Worm (Caenorhabditis elegans): ENCODE measurements around the gene Y17G9B.11.

Y17G9B.11 gene

ce11 chrIV:4725478-4725920, 30.9 kb upstream of the Y17G9B.11 start (continued):
- TF ChIP-seq tlf-1 (GFP tag; optimal IDR thresholded peaks at IDR 0.05) (peak; percentile 95), ceh-91 (GFP tag; IDR thresholded peaks at IDR 0.05) (peak; percentile 98), ztf-26 (tag; optimal IDR thresholded peaks at IDR 0.05) (peak; percentile 94), chd-7 (tag; optimal IDR thresholded peaks at IDR 0.05) (peak; percentile 67), madf-10 (tag; optimal IDR thresholded peaks at IDR 0.05) (peak; percentile 80), ztf-25 (GFP tag; IDR thresholded peaks at IDR 0.05) (peak; percentile 98), pbrm-1 (GFP tag; IDR thresholded peaks at IDR 0.05) (peak; percentile 99), B0019.2 (GFP tag; conservative IDR thresholded peaks at IDR 0.05) (peak; percentile 95), attf-3 (GFP tag; conservative IDR thresholded peaks at IDR 0.05) (peak; percentile 91), F39B2.1 (GFP tag; IDR thresholded peaks at IDR 0.05) (peak; percentile 96), D2030.7 (GFP tag; IDR thresholded peaks at IDR 0.05) (peak; percentile 91), hsf-1 (GFP tag; IDR thresholded peaks at IDR 0.05) (peak; percentile 95), lag-1 (GFP tag; IDR thresholded peaks at IDR 0.05) (peak; percentile 100), lin-35 (GFP tag; optimal IDR thresholded peaks at IDR 0.05) (peak in 1 of 3 experiments; percentile 77), bed-2 (GFP tag; IDR thresholded peaks at IDR 0.05) (peak; percentile 100), ztf-6 (GFP tag; IDR thresholded peaks at IDR 0.05) (peak; percentile 99), Y79H2A.3 (GFP tag; conservative IDR thresholded peaks at IDR 0.05) (peak; percentile 95)

ce11 chrIV:4727935-4728334, 28.5 kb upstream of the Y17G9B.11 start:
- TF ChIP-seq ceh-58 (GFP tag; IDR thresholded peaks at IDR 0.05) (0 out of 2 replicates have a peak, but pooled peaks have one; percentile 57), ceh-27 (GFP tag; optimal IDR thresholded peaks at IDR 0.05) (peak; percentile 89), K11D2.4 (GFP tag; IDR thresholded peaks at IDR 0.05) (peak; percentile 100), ZK185.1 (tag; optimal IDR thresholded peaks at IDR 0.05; ENCODE audit: poor library complexity, severe bottlenecking) (peak; percentile 73), attf-5 (GFP tag; optimal IDR thresholded peaks at IDR 0.05) (peak; percentile 99), F39B2.1 (GFP tag; IDR thresholded peaks at IDR 0.05) (peak; percentile 83; the same call in 1 of the 2 replicates), C17E4.6 (GFP tag; IDR thresholded peaks at IDR 0.05) (peak; percentile 99), madf-6 (GFP tag; IDR thresholded peaks at IDR 0.05) (peak; percentile 89; the same call in 1 of the 2 replicates), F57A8.1 (GFP tag; optimal IDR thresholded peaks at IDR 0.05) (peak; percentile 54), dpl-1 (GFP tag; optimal IDR thresholded peaks at IDR 0.05) (peak; percentile 42), ceh-91 (GFP tag; IDR thresholded peaks at IDR 0.05) (peak; percentile 100), ztf-18 (tag; optimal IDR thresholded peaks at IDR 0.05) (peak; percentile 88), Y95B8A.8 (GFP tag; IDR thresholded peaks at IDR 0.05) (peak; percentile 99), unc-130 (GFP tag; optimal IDR thresholded peaks at IDR 0.05) (peak; percentile 90), atf-7 (tag; optimal IDR thresholded peaks at IDR 0.05) (peak; percentile 88), madf-8 (GFP tag; conservative IDR thresholded peaks at IDR 0.05) (peak; percentile 87), ekl-4 (GFP tag; IDR thresholded peaks at IDR 0.05) (peak; percentile 98), gei-17 (GFP tag; optimal IDR thresholded peaks at IDR 0.05) (peak; percentile 72), aptf-3 (GFP tag; IDR thresholded peaks at IDR 0.05) (peak; percentile 91), him-1 (tag; optimal IDR thresholded peaks at IDR 0.05) (peak; percentile 48), B0019.2 (GFP tag; conservative IDR thresholded peaks at IDR 0.05) (peak; percentile 99), ccch-3 (GFP tag; optimal IDR thresholded peaks at IDR 0.05) (peak; percentile 52), Y53G8AR.9 (GFP tag; conservative IDR thresholded peaks at IDR 0.05) (peak; percentile 99), bed-1 (GFP tag; IDR thresholded peaks at IDR 0.05) (peak; percentile 100), repo-1 (tag; optimal IDR thresholded peaks at IDR 0.05) (peak; percentile 77), attf-3 (GFP tag; conservative IDR thresholded peaks at IDR 0.05) (peak; percentile 92), mcd-1 (GFP tag; IDR thresholded peaks at IDR 0.05) (peak; percentile 100), nfya-2 (GFP tag; IDR thresholded peaks at IDR 0.05) (0 out of 2 replicates have a peak, but pooled peaks have one; percentile 39), ztf-3 (GFP tag; optimal IDR thresholded peaks at IDR 0.05) (peak; percentile 77), lsl-1 (GFP tag; optimal IDR thresholded peaks at IDR 0.05) (peak; percentile 89), egl-44 (GFP tag; IDR thresholded peaks at IDR 0.05) (peak; percentile 99), C06A6.2 (GFP tag; conservative IDR thresholded peaks at IDR 0.05) (peak; percentile 99), bed-2 (GFP tag; IDR thresholded peaks at IDR 0.05) (peak; percentile 100), D2030.7 (GFP tag; IDR thresholded peaks at IDR 0.05) (peak; percentile 98), ztf-25 (GFP tag; IDR thresholded peaks at IDR 0.05) (peak; percentile 99), F22D6.2 (tag; optimal IDR thresholded peaks at IDR 0.05) (peak; percentile 82)
